Fruit fly (Drosophila melanogaster): ENCODE results near the gene Nepl8.

Gene Nepl8

DNA sequence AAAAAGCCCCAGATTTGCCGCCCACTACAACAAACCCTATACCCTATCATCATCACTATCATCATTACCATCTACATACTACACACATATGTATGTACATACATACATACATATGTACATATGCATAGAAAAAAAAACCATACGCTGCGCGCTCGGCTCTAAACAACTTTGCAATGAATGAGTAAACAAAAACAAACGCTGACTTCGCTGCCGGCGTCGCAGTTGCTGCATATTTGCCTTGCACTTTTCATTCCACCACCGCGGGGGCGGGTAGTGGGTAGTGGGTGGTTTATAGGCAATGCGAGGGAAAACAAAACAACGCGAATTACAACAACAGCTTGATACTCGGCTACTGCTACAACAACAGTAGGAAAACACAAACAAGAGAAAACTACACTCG, 35.1 kb downstream of the Nepl8 start (continued):
- TF ChIP-seq nom (GFP tag; optimal IDR thresholded peaks at IDR 0.05) (peak; percentile 71), ems (GFP tag; optimal IDR thresholded peaks at IDR 0.05) (no peak), Adf1 (GFP tag; IDR thresholded peaks at IDR 0.05) (peak; percentile 35), vvl (GFP tag; IDR thresholded peaks at IDR 0.05) (peak; percentile 16; the same call in 1 of the 2 replicates), lab (GFP tag; optimal IDR thresholded peaks at IDR 0.05) (peak; percentile 15), Drgx (GFP tag; IDR thresholded peaks at IDR 0.05) (peak; percentile 71), PHDP (tag; optimal IDR thresholded peaks at IDR 0.05) (no peak), Xbp1 (GFP tag; optimal IDR thresholded peaks at IDR 0.05) (no peak), CG4360 (GFP tag; IDR thresholded peaks at IDR 0.05) (peak; percentile 74), CG3847 (GFP tag; IDR thresholded peaks at IDR 0.05) (0 out of 2 replicates have a peak, but pooled peaks have one; percentile 10)

DNA sequence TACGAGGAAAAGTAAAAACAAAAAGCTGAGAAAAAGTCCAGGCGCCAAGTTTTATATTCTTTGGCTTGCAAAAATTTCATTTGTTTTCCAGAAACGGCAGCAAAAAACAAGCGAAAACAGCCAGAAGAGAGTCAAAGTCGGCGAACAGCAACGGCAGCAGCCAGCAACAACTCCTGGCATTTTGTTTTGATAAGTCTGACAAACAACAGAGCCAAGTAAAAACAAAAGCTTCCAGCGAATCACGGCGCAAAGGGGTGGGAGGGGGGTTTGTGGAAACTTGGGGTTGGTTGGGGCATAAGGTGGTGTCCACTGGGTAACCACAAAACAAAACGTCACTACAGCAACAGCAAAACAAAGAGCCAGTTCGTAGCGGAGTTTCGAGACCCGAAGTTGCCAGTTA, 37.2 kb downstream of the Nepl8 start:
- TF ChIP-seq sug (tag; optimal IDR thresholded peaks at IDR 0.05): no peak
- no peak for TF ChIP-seq bigmax (GFP tag; optimal IDR thresholded peaks at IDR 0.05)
- TF ChIP-seq CG13296 (GFP tag; optimal IDR thresholded peaks at IDR 0.05): no peak
- TF ChIP-seq CG17385 (GFP tag; optimal IDR thresholded peaks at IDR 0.05): no peak
- TF ChIP-seq CG8944 (GFP tag; optimal IDR thresholded peaks at IDR 0.05): no peak
- TF ChIP-seq hbn (GFP tag; IDR thresholded peaks at IDR 0.05; ENCODE audit: partially characterized antibody): 0 out of 2 replicates have a peak, but pooled peaks have one; percentile 2
- no peak for TF ChIP-seq MTF-1 (GFP tag; optimal IDR thresholded peaks at IDR 0.05; ENCODE audit: borderline replicate concordance)
- TF ChIP-seq rib (GFP tag; IDR thresholded peaks at IDR 0.05): peak; percentile 36; the same call in 1 of the 2 replicates
- no peak for TF ChIP-seq wek (GFP tag; optimal IDR thresholded peaks at IDR 0.05)
- no peak for TF ChIP-seq CG8478 (optimal IDR thresholded peaks at IDR 0.05)
- no peak for TF ChIP-seq jumu (GFP tag; optimal IDR thresholded peaks at IDR 0.05)
- no peak for TF ChIP-seq YL-1 (GFP tag; optimal IDR thresholded peaks at IDR 0.05)
- no peak for TF ChIP-seq CG14050 (GFP tag; IDR thresholded peaks at IDR 0.05)
- no peak for TF ChIP-seq CG7839 (tag; optimal IDR thresholded peaks at IDR 0.05)
- TF ChIP-seq chinmo (GFP tag; IDR thresholded peaks at IDR 0.05; ENCODE audit: partially characterized antibody): 0 out of 4 replicates have a peak, but pooled peaks have one; percentile 8
- TF ChIP-seq Atf-2 (GFP tag; optimal IDR thresholded peaks at IDR 0.05): no peak
- TF ChIP-seq ttk (GFP tag; IDR thresholded peaks at IDR 0.05): 0 out of 2 replicates have a peak, but pooled peaks have one; percentile 19
- no peak for TF ChIP-seq Dip3 (GFP tag; optimal IDR thresholded peaks at IDR 0.05)
- no peak for TF ChIP-seq phol (tag; optimal IDR thresholded peaks at IDR 0.05)
- TF ChIP-seq wor (GFP tag; IDR thresholded peaks at IDR 0.05): no peak
- no peak for TF ChIP-seq CG1602 (GFP tag; optimal IDR thresholded peaks at IDR 0.05)
- TF ChIP-seq CG9932 (GFP tag; IDR thresholded peaks at IDR 0.05): peak; percentile 42
- TF ChIP-seq CG2199 (GFP tag; IDR thresholded peaks at IDR 0.05): no peak
- TF ChIP-seq Hr3 (GFP tag; optimal IDR thresholded peaks at IDR 0.05): no peak
- no peak for TF ChIP-seq dmrt99B (tag; optimal IDR thresholded peaks at IDR 0.05)
- TF ChIP-seq CG14441 (GFP tag; IDR thresholded peaks at IDR 0.05): no peak
- TF ChIP-seq CG17186 (GFP tag; optimal IDR thresholded peaks at IDR 0.05): no peak
- no peak for TF ChIP-seq ab (GFP tag; optimal IDR thresholded peaks at IDR 0.05)
- TF ChIP-seq CG2202 (tag; optimal IDR thresholded peaks at IDR 0.05): no peak
- TF ChIP-seq ato (GFP tag; IDR thresholded peaks at IDR 0.05; ENCODE audit: partially characterized antibody): no peak
- no peak for TF ChIP-seq eve (GFP tag; optimal IDR thresholded peaks at IDR 0.05)
- TF ChIP-seq CG12744 (GFP tag; optimal IDR thresholded peaks at IDR 0.05): no peak
- no peak for TF ChIP-seq D19A (tag; optimal IDR thresholded peaks at IDR 0.05)
- no peak for TF ChIP-seq bab2 (GFP tag; optimal IDR thresholded peaks at IDR 0.05)
- no peak for TF ChIP-seq CG31388 (GFP tag; optimal IDR thresholded peaks at IDR 0.05)
- no peak for TF ChIP-seq prd (optimal IDR thresholded peaks at IDR 0.05)
- no peak for TF ChIP-seq prd (GFP tag; IDR thresholded peaks at IDR 0.05)
- no peak for TF ChIP-seq CG18764 (GFP tag; optimal IDR thresholded peaks at IDR 0.05)
- TF ChIP-seq nom (GFP tag; optimal IDR thresholded peaks at IDR 0.05): peak; percentile 60
- no peak for TF ChIP-seq lbe (GFP tag; optimal IDR thresholded peaks at IDR 0.05)
- no peak for TF ChIP-seq Side (GFP tag; optimal IDR thresholded peaks at IDR 0.05)
- TF ChIP-seq CG10959 (GFP tag; IDR thresholded peaks at IDR 0.05): no peak

Measured in whole organism, embryonic.